Worm (Caenorhabditis elegans): ENCODE measurements around the gene F10E7.9.

ce11 chrII:7072590-7073536 lies 37.0 kb downstream of the F10E7.9 start:
- TF ChIP-seq flt-1 (GFP tag; IDR thresholded peaks at IDR 0.05) (peak; percentile 77), ztf-29 (GFP tag; IDR thresholded peaks at IDR 0.05) (0 out of 2 replicates have a peak, but pooled peaks have one; percentile 41), T22C8.4 (GFP tag; IDR thresholded peaks at IDR 0.05) (no peak), ztf-23 (GFP tag; IDR thresholded peaks at IDR 0.05) (no peak; the same call in 1 of the 2 replicates), klf-2 (GFP tag; conservative IDR thresholded peaks at IDR 0.05) (no peak), tab-1 (GFP tag; IDR thresholded peaks at IDR 0.05) (no peak), ref-1 (GFP tag; conservative IDR thresholded peaks at IDR 0.05) (no peak)

All from whole organism, midembryonic.